Worm (Caenorhabditis elegans) whole organism, L2 larva: ENCODE measurements around the gene lury-1.

ENCODE experiments used
- C34F6.9 ChIP-seq: fragments of 150-350 bp; optimal IDR thresholded peaks from 2 replicates; lab custom pipeline; 2014; ENCODE audit warnings: missing biosample characterization, missing genetic modification characterization
- F13H6.1 ChIP-seq: sonication (generic microtip); optimal IDR thresholded peaks from 2 replicates; lab custom pipeline; 2016; ENCODE audit warnings: missing genetic modification characterization, missing compliant biosample characterization
- R02D3.7 ChIP-seq: fragments of 150-350 bp; optimal IDR thresholded peaks from 2 replicates; lab custom pipeline; 2014; ENCODE audit warnings: missing biosample characterization, missing genetic modification characterization
- Y55F3AM.14 ChIP-seq: fragments of 200-800 bp; sonication (Bioruptor generic); optimal IDR thresholded peaks from 2 replicates; lab custom pipeline; 2018; ENCODE audit warnings: mild to moderate bottlenecking, missing genetic modification characterization, missing compliant biosample characterization
- ZK546.5 ChIP-seq: sonication (generic microtip); optimal IDR thresholded peaks from 2 replicates; lab custom pipeline; 2017; ENCODE audit warnings: missing biosample characterization, missing genetic modification characterization
- alr-1 ChIP-seq: fragments of 150-350 bp; optimal IDR thresholded peaks from 2 replicates; lab custom pipeline; 2014; ENCODE audit warnings: missing biosample characterization, missing genetic modification characterization
- aly-2 ChIP-seq: fragments of 150-350 bp; optimal IDR thresholded peaks from 2 replicates; lab custom pipeline; 2014; ENCODE audit warnings: missing biosample characterization, missing genetic modification characterization
- ama-1 ChIP-seq: fragments of 150-350 bp; optimal IDR thresholded peaks from 2 replicates; lab custom pipeline; 2018; ENCODE audit warnings: inconsistent platforms
- blmp-1 ChIP-seq: sonication (generic microtip); optimal IDR thresholded peaks from 2 replicates; lab custom pipeline; 2017; ENCODE audit warnings: missing genetic modification characterization, mild to moderate bottlenecking, missing compliant biosample characterization, antibody characterized with exemption, moderate library complexity; ENCODE audit not compliant: insufficient read depth
- ceh-16 ChIP-seq: fragments of 150-350 bp; optimal IDR thresholded peaks from 2 replicates; lab custom pipeline; 2014; ENCODE audit warnings: missing biosample characterization, missing genetic modification characterization
- crh-2 ChIP-seq: sonication (generic microtip); optimal IDR thresholded peaks from 2 replicates; lab custom pipeline; 2017; ENCODE audit warnings: missing biosample characterization, missing genetic modification characterization
- dmd-4 ChIP-seq: sonication (generic microtip); optimal IDR thresholded peaks from 2 replicates; lab custom pipeline; 2017; ENCODE audit warnings: missing biosample characterization, missing genetic modification characterization
- egl-27 ChIP-seq: sonication (generic microtip); optimal IDR thresholded peaks from 3 replicates; lab custom pipeline; 2017; ENCODE audit warnings: missing biosample characterization, missing genetic modification reagents, missing genetic modification characterization
- fos-1 ChIP-seq: fragments of 150-350 bp; optimal IDR thresholded peaks from 2 replicates; lab custom pipeline; 2014; ENCODE audit warnings: missing biosample characterization, missing genetic modification characterization
- gmeb-1 ChIP-seq: fragments of 150-350 bp; optimal IDR thresholded peaks from 2 replicates; lab custom pipeline; 2014; ENCODE audit warnings: missing biosample characterization, missing genetic modification characterization
- lin-11 ChIP-seq: fragments of 150-350 bp; sonication (generic microtip); optimal IDR thresholded peaks from 2 replicates; lab custom pipeline; 2014; ENCODE audit warnings: missing biosample characterization, missing genetic modification characterization, inconsistent platforms, mixed read lengths
- lin-13 ChIP-seq: fragments of 150-350 bp; optimal IDR thresholded peaks from 2 replicates; lab custom pipeline; 2014; ENCODE audit warnings: missing biosample characterization, missing genetic modification reagents, missing genetic modification characterization
- lin-39 ChIP-seq: fragments of 150-350 bp; optimal IDR thresholded peaks from 2 replicates; lab custom pipeline; 2014; ENCODE audit warnings: missing biosample characterization, missing genetic modification reagents, missing genetic modification characterization
- lsy-2 ChIP-seq, 2 experiments: fragments of 150-350 bp in 1 of 2; sonication (generic microtip) in 1 of 2; optimal IDR thresholded peaks; 2 replicates each; lab custom pipeline; 2014 to 2017; ENCODE audit warnings: missing biosample characterization in 2 of 2, missing genetic modification characterization in 2 of 2
- mab-5 ChIP-seq: fragments of 150-350 bp; optimal IDR thresholded peaks from 2 replicates; lab custom pipeline; 2014; ENCODE audit warnings: missing biosample characterization, missing genetic modification characterization
- mbf-1 ChIP-seq: sonication (generic microtip); optimal IDR thresholded peaks from 2 replicates; lab custom pipeline; 2017; ENCODE audit warnings: missing biosample characterization, missing genetic modification characterization
- nhr-10 ChIP-seq: sonication (generic microtip); optimal IDR thresholded peaks from 2 replicates; lab custom pipeline; 2017; ENCODE audit warnings: missing biosample characterization, missing genetic modification characterization
- nhr-11 ChIP-seq: fragments of 150-350 bp; optimal IDR thresholded peaks from 2 replicates; lab custom pipeline; 2014; ENCODE audit warnings: missing biosample characterization, missing genetic modification characterization
- nhr-12 ChIP-seq: fragments of 150-350 bp; optimal IDR thresholded peaks from 2 replicates; lab custom pipeline; 2014; ENCODE audit warnings: missing biosample characterization, missing genetic modification characterization
- nhr-129 ChIP-seq: fragments of 150-350 bp; optimal IDR thresholded peaks from 2 replicates; lab custom pipeline; 2014; ENCODE audit warnings: missing biosample characterization, missing genetic modification characterization
- nhr-237 ChIP-seq: fragments of 150-350 bp; optimal IDR thresholded peaks from 2 replicates; lab custom pipeline; 2014; ENCODE audit warnings: missing biosample characterization, missing genetic modification characterization
- nhr-25 ChIP-seq: fragments of 150-350 bp; sonication (generic microtip); optimal IDR thresholded peaks from 3 replicates; lab custom pipeline; 2014; ENCODE audit warnings: missing biosample characterization, missing genetic modification characterization
- nhr-6 ChIP-seq: fragments of 150-350 bp; optimal IDR thresholded peaks from 2 replicates; lab custom pipeline; 2014; ENCODE audit warnings: missing biosample characterization, missing genetic modification characterization
- nhr-77 ChIP-seq: fragments of 150-350 bp; optimal IDR thresholded peaks from 2 replicates; lab custom pipeline; 2014; ENCODE audit warnings: missing biosample characterization, missing genetic modification characterization
- peb-1 ChIP-seq: fragments of 150-350 bp; optimal IDR thresholded peaks from 2 replicates; lab custom pipeline; 2014; ENCODE audit warnings: missing biosample characterization, missing genetic modification characterization
- sem-4 ChIP-seq: fragments of 150-350 bp; optimal IDR thresholded peaks from 2 replicates; lab custom pipeline; 2014; ENCODE audit warnings: missing biosample characterization, missing genetic modification reagents, missing genetic modification characterization
- sma-3 ChIP-seq: sonication (generic microtip); optimal IDR thresholded peaks from 2 replicates; lab custom pipeline; 2016; ENCODE audit warnings: missing genetic modification reagents, missing genetic modification characterization, missing compliant biosample characterization
- sma-9 ChIP-seq, 2 experiments: fragments of 150-350 bp in 1 of 2; sonication (generic microtip) in 1 of 2; optimal IDR thresholded peaks; 2 replicates each; lab custom pipeline; 2014 to 2016; ENCODE audit warnings: missing genetic modification characterization in 2 of 2, mild to moderate bottlenecking in 1 of 2, missing biosample characterization in 1 of 2, missing compliant biosample characterization in 1 of 2, missing genetic modification reagents in 1 of 2, moderate library complexity in 1 of 2
- snpc-4 ChIP-seq: fragments of 150-350 bp; optimal IDR thresholded peaks from 2 replicates; lab custom pipeline; 2014; ENCODE audit warnings: missing biosample characterization, missing genetic modification characterization
- unc-55 ChIP-seq: fragments of 150-350 bp; sonication (generic microtip); optimal IDR thresholded peaks from 3 replicates; lab custom pipeline; 2014; ENCODE audit warnings: missing biosample characterization, missing genetic modification reagents, missing genetic modification characterization
- unc-62 ChIP-seq: fragments of 150-350 bp; optimal IDR thresholded peaks from 2 replicates; lab custom pipeline; 2014; ENCODE audit warnings: missing biosample characterization, missing genetic modification reagents, missing genetic modification characterization
- zag-1 ChIP-seq: fragments of 150-350 bp; optimal IDR thresholded peaks from 2 replicates; lab custom pipeline; 2014; ENCODE audit warnings: missing biosample characterization, missing genetic modification characterization
- ztf-1 ChIP-seq: fragments of 200-800 bp; sonication (Bioruptor generic); conservative IDR thresholded peaks from 2 replicates; pipeline ENCODE4 v1.3.6; 2022; ENCODE audit warnings: missing genetic modification characterization, missing compliant biosample characterization

lury-1 gene

DNA sequence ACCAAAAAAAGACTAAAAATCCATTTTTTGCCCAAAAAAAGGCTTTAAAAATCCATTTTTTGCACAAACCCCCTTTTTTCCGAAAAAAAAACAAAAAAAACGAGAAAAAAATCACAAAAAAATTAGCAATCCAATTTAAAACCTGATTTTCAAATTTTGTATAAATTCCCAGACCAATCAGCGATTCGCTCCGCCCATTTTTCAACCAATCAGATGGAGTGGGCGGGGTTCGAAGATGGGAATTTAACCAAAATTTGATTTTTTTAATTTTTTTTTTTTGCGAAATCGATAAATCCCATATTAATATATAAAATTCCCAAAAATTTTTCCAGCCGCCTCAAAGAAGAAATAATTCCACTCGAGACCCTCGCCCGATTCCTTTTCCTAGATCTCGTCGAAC, 35.2 kb downstream of the lury-1 start:
- TF ChIP-seq nhr-12 (tag; lab: Kevin White, UChicago) (no peak), ceh-16 (tag; lab: Kevin White, UChicago) (no peak), zag-1 (tag; lab: Kevin White, UChicago) (no peak), sma-3 (GFP tag; lab: Kevin White, UChicago) (no peak), dmd-4 (tag; lab: Kevin White, UChicago) (no peak), alr-1 (no peak), lin-11 (tag; lab: Kevin White, UChicago) (no peak), aly-2 (tag; lab: Kevin White, UChicago) (no peak), crh-2 (no peak), nhr-77 (tag; lab: Kevin White, UChicago) (no peak), sma-9 (GFP tag; optimal IDR thresholded peaks at IDR 0.05; lab: Kevin White, UChicago) (no peak), sma-9 (tag; optimal IDR thresholded peaks at IDR 0.05; lab: Kevin White, UChicago) (no peak), nhr-11 (tag; lab: Kevin White, UChicago) (no peak), snpc-4 (no peak), blmp-1 (tag; lab: Kevin White, UChicago) (no peak), R02D3.7 (tag; lab: Kevin White, UChicago) (no peak), unc-62 (GFP tag; lab: Kevin White, UChicago) (no peak), unc-55 (no peak)

DNA sequence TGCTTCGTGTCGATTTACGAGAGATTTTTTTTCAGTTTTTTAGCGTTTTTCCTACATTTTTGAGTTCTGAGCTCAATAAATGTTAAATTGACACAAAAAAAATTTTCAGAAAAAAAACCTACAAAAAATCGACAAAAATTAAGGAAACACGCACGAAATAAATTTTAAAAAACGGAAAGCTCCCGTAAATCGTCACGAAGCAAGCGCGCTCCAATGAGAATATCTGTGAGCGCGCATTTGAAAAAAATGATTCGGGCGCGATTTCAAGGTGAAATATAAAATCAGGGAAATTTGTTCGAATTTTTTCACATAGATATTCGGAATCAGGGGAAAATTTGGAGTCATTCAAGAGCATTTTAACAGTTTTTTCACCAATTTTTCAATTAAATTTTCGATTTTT, 37.0 kb downstream of the lury-1 start:
- no peak for TF ChIP-seq egl-27 (tag; lab: Kevin White, UChicago)
- TF ChIP-seq unc-62 (GFP tag; lab: Kevin White, UChicago): no peak
- TF ChIP-seq fos-1: no peak
- TF ChIP-seq ZK546.5: no peak
- no peak for TF ChIP-seq nhr-11 (tag; lab: Kevin White, UChicago)
- no peak for TF ChIP-seq ama-1
- no peak for TF ChIP-seq F13H6.1 (tag; lab: Kevin White, UChicago)
- TF ChIP-seq nhr-237 (tag; lab: Kevin White, UChicago): no peak
- no peak for TF ChIP-seq nhr-10 (tag; lab: Kevin White, UChicago)

DNA sequence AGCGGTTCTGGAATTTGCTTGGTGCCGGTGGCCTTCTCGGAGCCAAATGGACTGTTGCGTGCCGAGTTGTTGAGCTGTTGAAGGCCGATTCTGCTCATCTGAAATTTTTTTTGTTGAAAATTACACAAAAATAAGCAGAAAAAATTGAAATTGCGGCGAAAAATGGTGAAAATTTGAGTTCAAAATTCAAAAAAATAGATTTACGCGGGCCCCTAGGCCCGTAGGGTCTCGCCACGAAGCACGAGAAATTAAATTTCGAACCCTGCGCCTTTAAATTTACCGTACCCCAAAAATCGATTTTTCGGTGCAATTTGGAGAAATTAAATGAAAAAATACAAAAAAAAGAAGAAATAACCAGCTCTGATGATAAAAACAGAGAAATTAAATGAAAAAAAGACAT, 39.0 kb downstream of the lury-1 start, which contains the start of gene gmn-1:
TSS of gene gmn-1 (minus strand) at position 98 of the 400 bp plus-strand sequence.
- TF ChIP-seq R02D3.7 (tag; lab: Kevin White, UChicago): no peak

DNA sequence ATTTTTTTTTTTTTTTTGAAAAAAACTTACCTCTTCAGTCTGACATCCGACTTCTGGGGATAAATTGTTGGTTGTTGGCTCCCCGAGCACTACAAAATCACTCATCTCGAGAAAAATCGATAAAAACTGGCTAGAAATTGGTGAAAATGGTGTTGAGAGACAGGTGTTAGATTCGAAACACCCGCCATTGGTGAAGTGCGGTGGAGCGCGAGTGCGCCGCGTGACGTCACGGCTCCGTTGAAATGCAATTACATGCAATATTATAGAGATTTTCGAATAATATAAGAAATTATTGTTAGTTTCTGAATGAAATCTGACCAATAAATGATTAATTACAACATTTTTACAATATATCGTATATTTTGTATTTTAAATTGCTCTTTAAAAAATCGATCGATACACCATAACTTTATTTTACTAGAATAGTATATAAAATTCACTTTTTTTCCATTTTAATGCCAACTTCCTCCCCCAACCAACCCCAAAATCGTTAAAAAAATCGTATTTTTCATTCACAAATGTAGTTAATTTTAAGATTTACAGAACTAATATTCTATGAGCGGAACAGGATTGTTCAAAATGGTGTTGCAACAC, 40.0 kb downstream of the lury-1 start, which contains the start of the genes Y75B8A.18 and Y75B8A.19:
TSS of gene Y75B8A.18 (minus strand) at position 142 of the 594 bp plus-strand sequence.
TSS of gene Y75B8A.19 (plus strand) at position 544 of the 594 bp plus-strand sequence.
- TF ChIP-seq unc-55 (peak; percentile 75), crh-2 (peak; percentile 62), gmeb-1 (peak; percentile 91), ceh-16 (tag; lab: Kevin White, UChicago) (no peak), sma-3 (GFP tag; lab: Kevin White, UChicago) (peak; percentile 32), snpc-4 (peak; percentile 19), C34F6.9 (tag; lab: Kevin White, UChicago) (peak; percentile 71), dmd-4 (tag; lab: Kevin White, UChicago) (no peak), lsy-2 (tag; optimal IDR thresholded peaks at IDR 0.05; lab: Kevin White, UChicago) (peak; percentile 22 to 82), nhr-25 (tag; lab: Kevin White, UChicago) (peak; percentile 47), ZK546.5 (no peak), lin-11 (tag; lab: Kevin White, UChicago) (peak; percentile 52), nhr-129 (tag; lab: Kevin White, UChicago) (peak; percentile 36), peb-1 (tag; lab: Kevin White, UChicago) (no peak), lin-13 (peak; percentile 40), F13H6.1 (tag; lab: Kevin White, UChicago) (peak; percentile 22)

DNA sequence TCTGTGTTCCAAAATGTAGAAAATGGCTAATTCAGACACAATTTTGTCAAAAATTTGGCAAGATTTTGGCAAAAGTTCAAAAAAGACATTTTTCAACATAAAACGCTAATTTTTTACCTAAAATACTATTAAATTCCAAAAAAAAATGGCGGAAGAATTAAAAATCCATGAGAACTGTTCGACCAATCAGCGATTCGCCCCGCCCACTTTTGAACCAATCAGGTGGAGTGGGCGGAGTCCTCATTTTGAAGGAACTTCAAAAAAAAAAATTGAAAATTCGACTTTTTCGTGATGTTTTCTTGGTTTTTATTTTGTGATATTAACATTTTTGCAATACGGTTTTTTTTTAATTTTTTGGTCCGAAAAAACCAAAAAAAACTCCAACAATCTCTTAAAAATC, 41.7 kb downstream of the lury-1 start:
- TF ChIP-seq snpc-4: no peak
- no peak for TF ChIP-seq nhr-77 (tag; lab: Kevin White, UChicago)
- TF ChIP-seq dmd-4 (tag; lab: Kevin White, UChicago): no peak
- no peak for TF ChIP-seq lsy-2 (tag; optimal IDR thresholded peaks at IDR 0.05; lab: Kevin White, UChicago)

DNA sequence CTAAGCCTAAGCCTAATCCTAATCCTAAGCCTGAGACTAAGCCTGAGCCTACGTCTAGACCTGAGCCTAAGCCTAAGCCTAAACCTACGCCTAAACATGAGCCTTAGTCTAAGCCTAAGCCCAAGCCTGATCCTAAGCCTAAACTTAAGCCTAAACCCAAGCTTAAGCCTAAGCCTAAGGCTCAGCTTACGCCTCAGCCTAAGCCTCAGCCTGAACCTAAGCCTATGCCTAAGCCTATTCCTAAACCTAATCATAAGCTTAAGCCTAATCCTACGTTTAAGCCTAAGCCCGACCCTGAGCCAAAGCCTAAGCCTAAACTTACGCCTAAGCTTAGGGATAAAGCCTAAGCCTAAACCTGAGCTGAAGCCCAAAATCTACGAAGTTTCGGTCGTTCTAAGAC, 44.0 kb downstream of the lury-1 start:
- TF ChIP-seq nhr-6 (tag; lab: Kevin White, UChicago) (no peak), mab-5 (no peak), unc-55 (no peak), mbf-1 (tag; lab: Kevin White, UChicago) (no peak), sem-4 (no peak), ztf-1 (GFP tag; lab: Robert Waterston, UW) (no peak), lin-39 (tag; lab: Kevin White, UChicago) (no peak), nhr-129 (tag; lab: Kevin White, UChicago) (no peak), Y55F3AM.14 (GFP tag; lab: Kevin White, UChicago) (no peak)
- TF ChIP-seq, all 48 proteins: peak for 0
